Fruit fly (Drosophila melanogaster) whole organism, embryonic: ENCODE data around the gene CG32106.

Source experiments
- BEAF-32 ChIP-seq: fragments of 200-800 bp; sonication (Bioruptor generic); optimal IDR thresholded peaks from 3 replicates; lab custom pipeline; 2017; ENCODE audit warnings: missing biosample characterization, missing genetic modification characterization, mild to moderate bottlenecking, moderate library complexity, missing genetic modification reagents
- Bdp1 ChIP-seq: fragments of 200-800 bp; sonication (Bioruptor generic); optimal IDR thresholded peaks from 3 replicates; lab custom pipeline; 2016; ENCODE audit warnings: missing biosample characterization, missing genetic modification characterization
- C15 ChIP-seq: fragments of 200-800 bp; sonication (Bioruptor generic); IDR thresholded peaks from 3 replicates; pipeline ENCODE4 v1.3.6; 2022; ENCODE audit warnings: missing biosample characterization, missing genetic modification characterization
- CG10267 ChIP-seq: fragments of 200-800 bp; sonication (Bioruptor generic); optimal IDR thresholded peaks from 2 replicates; lab custom pipeline; 2018; ENCODE audit warnings: missing biosample characterization, mild to moderate bottlenecking, missing genetic modification characterization, moderate library complexity
- CG10462 ChIP-seq: fragments of 200-800 bp; sonication (Bioruptor generic); optimal IDR thresholded peaks from 2 replicates; lab custom pipeline; 2016; ENCODE audit warnings: missing biosample characterization, missing genetic modification characterization
- CG10565 ChIP-seq: fragments of 200-800 bp; sonication (Bioruptor generic); optimal IDR thresholded peaks from 3 replicates; lab custom pipeline; 2016; ENCODE audit warnings: missing biosample characterization, mild to moderate bottlenecking, missing genetic modification characterization
- CG12071 ChIP-seq: fragments of 200-800 bp; sonication (Bioruptor generic); optimal IDR thresholded peaks from 3 replicates; lab custom pipeline; 2018; ENCODE audit warnings: missing biosample characterization, mild to moderate bottlenecking, missing genetic modification characterization
- CG1603 ChIP-seq: fragments of 200-800 bp; sonication (Bioruptor generic); optimal IDR thresholded peaks from 2 replicates; lab custom pipeline; 2019; ENCODE audit warnings: missing biosample characterization, mild to moderate bottlenecking, missing genetic modification characterization, moderate library complexity
- CG16815 ChIP-seq: fragments of 200-800 bp; sonication (Bioruptor generic); optimal IDR thresholded peaks from 3 replicates; lab custom pipeline; 2017; ENCODE audit warnings: missing biosample characterization, mild to moderate bottlenecking, missing genetic modification characterization
- CG17385 ChIP-seq: fragments of 200-800 bp; sonication (Bioruptor generic); optimal IDR thresholded peaks from 3 replicates; lab custom pipeline; 2018; ENCODE audit warnings: missing biosample characterization, mild to moderate bottlenecking, missing genetic modification characterization
- CG17612 ChIP-seq: fragments of 200-800 bp; sonication (Bioruptor generic); IDR thresholded peaks from 2 replicates; pipeline ENCODE4 v1.3.6; 2022; ENCODE audit warnings: missing biosample characterization, missing genetic modification characterization
- CG17829 ChIP-seq: fragments of 200-800 bp; optimal IDR thresholded peaks from 2 replicates; lab custom pipeline; 2019; ENCODE audit warnings: missing biosample characterization, mild to moderate bottlenecking, missing genetic modification characterization, moderate library complexity
- CG2202 ChIP-seq: fragments of 200-800 bp; sonication (Bioruptor generic); optimal IDR thresholded peaks from 2 replicates; lab custom pipeline; 2018; ENCODE audit warnings: missing biosample characterization, mild to moderate bottlenecking, missing genetic modification characterization
- CG31441 ChIP-seq: fragments of 200-800 bp; sonication (Bioruptor generic); IDR thresholded peaks from 2 replicates; pipeline ENCODE4 v1.3.6; 2022; ENCODE audit warnings: missing biosample characterization, missing genetic modification characterization
- CG3163 ChIP-seq: fragments of 200-800 bp; sonication (Bioruptor generic); optimal IDR thresholded peaks from 3 replicates; lab custom pipeline; 2016; ENCODE audit warnings: missing biosample characterization, missing genetic modification characterization
- CG3281 ChIP-seq: fragments of 200-800 bp; sonication (Bioruptor generic); optimal IDR thresholded peaks from 3 replicates; lab custom pipeline; 2017; ENCODE audit warnings: missing biosample characterization, mild to moderate bottlenecking, missing genetic modification characterization
- CG6813 ChIP-seq: fragments of 200-800 bp; sonication (Bioruptor generic); optimal IDR thresholded peaks from 2 replicates; lab custom pipeline; 2017; ENCODE audit warnings: missing biosample characterization, missing genetic modification characterization, mild to moderate bottlenecking, moderate library complexity, missing genetic modification reagents
- CG8765 ChIP-seq: fragments of 200-800 bp; sonication (Bioruptor generic); IDR thresholded peaks from 2 replicates; pipeline ENCODE4 v1.3.6; 2022; ENCODE audit warnings: missing biosample characterization, missing genetic modification characterization
- CG9727 ChIP-seq: fragments of 200-800 bp; sonication (Bioruptor generic); optimal IDR thresholded peaks from 3 replicates; lab custom pipeline; 2017; ENCODE audit warnings: missing biosample characterization, mild to moderate bottlenecking, missing genetic modification characterization
- Dbx ChIP-seq: fragments of 200-800 bp; sonication (Bioruptor generic); IDR thresholded peaks from 3 replicates; pipeline ENCODE4 v1.3.6; 2022; ENCODE audit warnings: missing biosample characterization, missing genetic modification characterization
- Drgx ChIP-seq: fragments of 200-800 bp; sonication (Bioruptor generic); IDR thresholded peaks from 2 replicates; pipeline ENCODE4 v1.3.6; 2022; ENCODE audit warnings: missing biosample characterization, missing genetic modification characterization
- Eip74EF ChIP-seq, 2 experiments: fragments of 200-800 bp in 1 of 2; fragments of >200 bp in 1 of 2; sonication (Bioruptor generic) in 1 of 2; optimal IDR thresholded peaks; 2 replicates each; lab custom pipeline; 2017 to 2019; ENCODE audit warnings: missing biosample characterization in 2 of 2, missing genetic modification characterization in 2 of 2, mild to moderate bottlenecking in 1 of 2, moderate library complexity in 1 of 2
- GATAe ChIP-seq: fragments of 200-800 bp; sonication (Bioruptor generic); conservative IDR thresholded peaks from 2 replicates; pipeline ENCODE4 v1.3.6; 2022; ENCODE audit warnings: missing biosample characterization, missing genetic modification characterization
- H15 ChIP-seq: fragments of 200-800 bp; sonication (Bioruptor generic); IDR thresholded peaks from 3 replicates; pipeline ENCODE4 v1.3.6; 2022; ENCODE audit warnings: missing biosample characterization, missing genetic modification characterization
- H2.0 ChIP-seq: fragments of 200-800 bp; sonication (Bioruptor generic); IDR thresholded peaks from 2 replicates; pipeline ENCODE4 v1.3.6; 2022; ENCODE audit warnings: missing biosample characterization, missing genetic modification characterization
- HLH4C ChIP-seq: fragments of 200-800 bp; sonication (Bioruptor generic); IDR thresholded peaks from 3 replicates; pipeline ENCODE4 v1.3.6; 2022; ENCODE audit warnings: missing biosample characterization, missing genetic modification characterization; ENCODE audit not compliant: partially characterized antibody
- Kr ChIP-seq: fragments of 200-800 bp; sonication (Bioruptor generic); optimal IDR thresholded peaks from 2 replicates; lab custom pipeline; 2017; ENCODE audit warnings: missing biosample characterization, mild to moderate bottlenecking, missing genetic modification characterization
- Meics ChIP-seq: fragments of 200-800 bp; sonication (Bioruptor generic); optimal IDR thresholded peaks from 2 replicates; lab custom pipeline; 2017; ENCODE audit warnings: missing biosample characterization, mild to moderate bottlenecking, missing genetic modification characterization
- NC2β ChIP-seq: fragments of 200-800 bp; sonication (Bioruptor generic); optimal IDR thresholded peaks from 2 replicates; lab custom pipeline; 2016; ENCODE audit warnings: missing biosample characterization, missing genetic modification characterization
- NFAT ChIP-seq: fragments of 200-800 bp; sonication (Bioruptor generic); IDR thresholded peaks from 2 replicates; pipeline ENCODE4 v1.3.6; 2022; ENCODE audit warnings: missing biosample characterization, missing genetic modification characterization
- Nf-YB ChIP-seq: fragments of 200-800 bp; sonication (Bioruptor generic); optimal IDR thresholded peaks from 3 replicates; lab custom pipeline; 2019; ENCODE audit warnings: missing biosample characterization, mild to moderate bottlenecking, missing genetic modification characterization, moderate library complexity
- Rx ChIP-seq: fragments of 200-800 bp; sonication (Bioruptor generic); IDR thresholded peaks from 2 replicates; pipeline ENCODE4 v1.3.6; 2022; ENCODE audit warnings: missing biosample characterization, missing genetic modification characterization
- corto ChIP-seq: fragments of 200-800 bp; sonication (Bioruptor generic); optimal IDR thresholded peaks from 2 replicates; lab custom pipeline; 2016; ENCODE audit warnings: missing biosample characterization, mild to moderate bottlenecking, missing genetic modification characterization, moderate library complexity
- dmrt99B ChIP-seq: fragments of 200-800 bp; sonication (Bioruptor generic); optimal IDR thresholded peaks from 2 replicates; lab custom pipeline; 2018; ENCODE audit warnings: missing biosample characterization, mild to moderate bottlenecking, missing genetic modification characterization, moderate library complexity
- dpn ChIP-seq, 2 experiments: fragments of 200-800 bp; sonication (Bioruptor generic); optimal IDR thresholded peaks; 3 replicates each; lab custom pipeline; 2016; ENCODE audit warnings: missing biosample characterization in 2 of 2, missing genetic modification characterization in 2 of 2
- gcm ChIP-seq: fragments of 200-800 bp; sonication (Bioruptor generic); optimal IDR thresholded peaks from 2 replicates; lab custom pipeline; 2019; ENCODE audit warnings: missing biosample characterization, mild to moderate bottlenecking, missing genetic modification characterization, moderate library complexity
- her ChIP-seq: fragments of 200-800 bp; sonication (Bioruptor generic); optimal IDR thresholded peaks from 2 replicates; lab custom pipeline; 2016; ENCODE audit warnings: missing biosample characterization, missing genetic modification characterization
- lab ChIP-seq: fragments of 200-800 bp; sonication (Bioruptor generic); optimal IDR thresholded peaks from 3 replicates; lab custom pipeline; 2017; ENCODE audit warnings: missing biosample characterization, missing genetic modification characterization, mild to moderate bottlenecking, moderate library complexity, missing genetic modification reagents
- lbe ChIP-seq: fragments of 200-800 bp; sonication (Bioruptor generic); optimal IDR thresholded peaks from 2 replicates; lab custom pipeline; 2016; ENCODE audit warnings: missing biosample characterization, mild to moderate bottlenecking, missing genetic modification characterization
- lilli ChIP-seq: fragments of 200-800 bp; sonication (Bioruptor generic); optimal IDR thresholded peaks from 3 replicates; lab custom pipeline; 2016; ENCODE audit warnings: missing biosample characterization, missing genetic modification characterization
- nmo ChIP-seq: fragments of 200-800 bp; sonication (Bioruptor generic); optimal IDR thresholded peaks from 2 replicates; lab custom pipeline; 2018; ENCODE audit warnings: missing biosample characterization, mild to moderate bottlenecking, missing genetic modification characterization, moderate library complexity
- phol ChIP-seq: fragments of 200-800 bp; sonication (Bioruptor generic); optimal IDR thresholded peaks from 3 replicates; lab custom pipeline; 2018; ENCODE audit warnings: missing biosample characterization, mild to moderate bottlenecking, missing genetic modification characterization, moderate library complexity
- pnt ChIP-seq: fragments of 200-800 bp; sonication (Bioruptor generic); optimal IDR thresholded peaks from 3 replicates; lab custom pipeline; 2016; ENCODE audit warnings: missing biosample characterization, missing genetic modification characterization
- row ChIP-seq: fragments of 200-800 bp; sonication (Bioruptor generic); IDR thresholded peaks from 3 replicates; pipeline ENCODE4 v1.3.6; 2022; ENCODE audit warnings: missing biosample characterization, missing genetic modification characterization
- sima ChIP-seq: fragments of 200-800 bp; sonication (Bioruptor generic); optimal IDR thresholded peaks from 2 replicates; lab custom pipeline; 2016; ENCODE audit warnings: missing biosample characterization, missing genetic modification characterization
- sisA ChIP-seq: fragments of 200-800 bp; sonication (Bioruptor generic); IDR thresholded peaks from 2 replicates; pipeline ENCODE4 v1.3.6; 2022; ENCODE audit warnings: missing biosample characterization, missing genetic modification characterization
- slp2 ChIP-seq: fragments of 200-800 bp; sonication (Bioruptor generic); optimal IDR thresholded peaks from 2 replicates; lab custom pipeline; 2016; ENCODE audit warnings: missing biosample characterization, missing genetic modification characterization
- sr ChIP-seq: fragments of 200-800 bp; sonication (Bioruptor generic); IDR thresholded peaks from 3 replicates; pipeline ENCODE4 v1.3.6; 2022; ENCODE audit warnings: missing biosample characterization, missing genetic modification characterization
- tx ChIP-seq: fragments of 200-800 bp; sonication (Bioruptor generic); optimal IDR thresholded peaks from 2 replicates; lab custom pipeline; 2016; ENCODE audit warnings: missing biosample characterization, missing genetic modification characterization
- wor ChIP-seq: fragments of 200-800 bp; sonication (Bioruptor generic); IDR thresholded peaks from 2 replicates; pipeline ENCODE4 v1.3.6; 2022; ENCODE audit warnings: missing biosample characterization, missing genetic modification characterization
- z ChIP-seq: fragments of 200-800 bp; sonication (Bioruptor generic); IDR thresholded peaks from 3 replicates; pipeline ENCODE4 v1.3.6; 2022; ENCODE audit warnings: missing biosample characterization, missing genetic modification characterization
- zen2 ChIP-seq: fragments of 200-800 bp; sonication (Bioruptor generic); IDR thresholded peaks from 3 replicates; pipeline ENCODE4 v1.3.6; 2022; ENCODE audit warnings: missing biosample characterization, missing genetic modification characterization; ENCODE audit not compliant: partially characterized antibody

CG32106 gene

dm6 chr3L:12802443-12802865, 23.9 kb upstream of the CG32106 start (continued):
- TF ChIP-seq HLH4C (GFP tag; lab: Robert Waterston, UW), result no peak
- TF ChIP-seq zen2 (GFP tag; lab: Robert Waterston, UW), result no peak
- TF ChIP-seq gcm, result no peak
- TF ChIP-seq dmrt99B, result peak; percentile 9
- no peak for TF ChIP-seq CG17612 (GFP tag; lab: Robert Waterston, UW)
- TF ChIP-seq sisA (GFP tag; lab: Robert Waterston, UW), result no peak
- no peak for TF ChIP-seq lbe (GFP tag; lab: Kevin White, UChicago)
- TF ChIP-seq phol (tag; lab: Kevin White, UChicago), result no peak
- no peak for TF ChIP-seq CG16815
- TF ChIP-seq sima (GFP tag; lab: Kevin White, UChicago), result no peak
- peak; percentile 54 for TF ChIP-seq lab
- TF ChIP-seq Nf-YB (GFP tag; lab: Kevin White, UChicago), result no peak
- TF ChIP-seq her (GFP tag; lab: Kevin White, UChicago), result no peak
- peak in 1 of 2 experiments; percentile 7 for TF ChIP-seq dpn (GFP tag; optimal IDR thresholded peaks at IDR 0.05; lab: Kevin White, UChicago)
- TF ChIP-seq Bdp1 (GFP tag; lab: Kevin White, UChicago), result no peak
- TF ChIP-seq CG8765, result no peak
- TF ChIP-seq wor, result no peak
- TF ChIP-seq slp2, result no peak
- no peak for TF ChIP-seq CG1603 (tag; lab: Kevin White, UChicago)
- no peak for TF ChIP-seq pnt (GFP tag; lab: Kevin White, UChicago)
- TF ChIP-seq CG17829 (tag; lab: Kevin White, UChicago), result no peak
- no peak for TF ChIP-seq Rx (GFP tag; lab: Robert Waterston, UW)
- TF ChIP-seq NFAT, result no peak
- no peak for TF ChIP-seq CG10462 (GFP tag; lab: Kevin White, UChicago)
- no peak for TF ChIP-seq CG2202 (tag; lab: Kevin White, UChicago)
- no peak for TF ChIP-seq GATAe (GFP tag; lab: Robert Waterston, UW)
- TF ChIP-seq Meics (GFP tag; lab: Kevin White, UChicago), result peak; percentile 29
- TF ChIP-seq CG12071, result peak; percentile 2
- TF ChIP-seq H15 (GFP tag; lab: Robert Waterston, UW), result no peak
- TF ChIP-seq Drgx (GFP tag; lab: Robert Waterston, UW), result peak; percentile 85
- no peak for TF ChIP-seq row (GFP tag; lab: Robert Waterston, UW)
- peak; percentile 34 for TF ChIP-seq CG3281 (GFP tag; lab: Kevin White, UChicago)
- no peak for TF ChIP-seq BEAF-32 (GFP tag; lab: Kevin White, UChicago)
- TF ChIP-seq corto (GFP tag; lab: Kevin White, UChicago), result no peak
- no peak for TF ChIP-seq C15 (GFP tag; lab: Robert Waterston, UW)
- no peak for TF ChIP-seq CG10267 (tag; lab: Kevin White, UChicago)
- TF ChIP-seq CG10565, result no peak
- no peak for TF ChIP-seq NC2β (GFP tag; lab: Kevin White, UChicago)
- TF ChIP-seq tx (GFP tag; lab: Kevin White, UChicago), result no peak
- TF ChIP-seq lilli (GFP tag; lab: Kevin White, UChicago), result no peak
- TF ChIP-seq CG9727 (GFP tag; lab: Kevin White, UChicago), result no peak
- TF ChIP-seq Dbx (GFP tag; lab: Robert Waterston, UW), result 0 out of 3 replicates have a peak, but pooled peaks have one; percentile 30
- no peak for TF ChIP-seq CG17385 (GFP tag; lab: Kevin White, UChicago)
- no peak for TF ChIP-seq CG31441
- peak; percentile 16 for TF ChIP-seq CG6813 (GFP tag; lab: Kevin White, UChicago)
- TF ChIP-seq sr (GFP tag; lab: Robert Waterston, UW), result no peak
- peak in 1 of 2 experiments; percentile 56 for TF ChIP-seq Eip74EF (GFP tag; optimal IDR thresholded peaks at IDR 0.05; lab: Kevin White, UChicago)
- no peak for TF ChIP-seq Kr (GFP tag; lab: Kevin White, UChicago)
- no peak for TF ChIP-seq CG3163
- no peak for TF ChIP-seq z (GFP tag; lab: Robert Waterston, UW)
- no peak for TF ChIP-seq H2.0 (GFP tag; lab: Robert Waterston, UW)
- no peak for TF ChIP-seq nmo (GFP tag; lab: Kevin White, UChicago)
